Worm (Caenorhabditis elegans) whole organism, L3 larva: ENCODE data around the gene F19G12.9.
A peak's percentile ranks its signal among the peaks of the same experiment; 100 is the strongest.

Experiments used
- ZK546.5 ChIP-seq: sonication (generic microtip); optimal IDR thresholded peaks from 2 replicates; lab custom pipeline; 2017; ENCODE audit warnings: missing biosample characterization, missing genetic modification characterization
- ama-1 ChIP-seq: fragments of 150-350 bp; optimal IDR thresholded peaks from 2 replicates; lab custom pipeline; 2018
- ceh-82 ChIP-seq: fragments of 150-350 bp; optimal IDR thresholded peaks from 2 replicates; lab custom pipeline; 2014; ENCODE audit warnings: missing biosample characterization, missing genetic modification characterization
- ceh-9 ChIP-seq: sonication (generic microtip); optimal IDR thresholded peaks from 2 replicates; lab custom pipeline; 2018; ENCODE audit warnings: missing biosample characterization, missing genetic modification characterization
- egl-27 ChIP-seq: sonication (generic microtip); optimal IDR thresholded peaks from 4 replicates; lab custom pipeline; 2017; ENCODE audit warnings: missing biosample characterization, missing genetic modification reagents, missing genetic modification characterization
- egl-5 ChIP-seq: fragments of 150-350 bp; optimal IDR thresholded peaks from 2 replicates; lab custom pipeline; 2017; ENCODE audit warnings: missing biosample characterization, missing genetic modification reagents, missing genetic modification characterization, inconsistent platforms
- elt-1 ChIP-seq: fragments of 150-350 bp; optimal IDR thresholded peaks from 2 replicates; lab custom pipeline; 2014; ENCODE audit warnings: missing biosample characterization, missing genetic modification characterization
- elt-2 ChIP-seq: sonication (generic microtip); optimal IDR thresholded peaks from 2 replicates; lab custom pipeline; 2016; ENCODE audit warnings: missing genetic modification reagents, mild to moderate bottlenecking, missing genetic modification characterization, missing compliant biosample characterization
- elt-3 ChIP-seq, 3 experiments: fragments of 150-350 bp in 1 of 3; sonication (generic microtip) in 2 of 3; optimal IDR thresholded peaks; 2 replicates in 2 of 3; 4 replicates in 1 of 3; lab custom pipeline; 2014 to 2017; ENCODE audit warnings: missing biosample characterization in 3 of 3, missing genetic modification characterization in 3 of 3
- eor-1 ChIP-seq, 2 experiments: fragments of 150-350 bp; optimal IDR thresholded peaks; 2 replicates each; lab custom pipeline; 2014 to 2018; ENCODE audit warnings: missing biosample characterization in 2 of 2, missing genetic modification characterization in 2 of 2
- fkh-10 ChIP-seq: sonication (generic microtip); optimal IDR thresholded peaks from 2 replicates; lab custom pipeline; 2017; ENCODE audit warnings: missing biosample characterization, missing genetic modification reagents, missing genetic modification characterization
- fos-1 ChIP-seq: fragments of 150-350 bp; optimal IDR thresholded peaks from 2 replicates; lab custom pipeline; 2014; ENCODE audit warnings: missing biosample characterization, missing genetic modification characterization
- jun-1 ChIP-seq: fragments of 150-350 bp; optimal IDR thresholded peaks from 2 replicates; lab custom pipeline; 2014; ENCODE audit warnings: missing biosample characterization, missing genetic modification reagents, missing genetic modification characterization
- lin-39 ChIP-seq: fragments of 150-350 bp; optimal IDR thresholded peaks from 2 replicates; lab custom pipeline; 2018; ENCODE audit warnings: missing biosample characterization, missing genetic modification reagents, missing genetic modification characterization
- lsy-12 ChIP-seq: sonication (generic microtip); optimal IDR thresholded peaks from 2 replicates; lab custom pipeline; 2016; ENCODE audit warnings: mild to moderate bottlenecking, missing genetic modification characterization, missing compliant biosample characterization
- nfya-1 ChIP-seq: sonication (generic microtip); optimal IDR thresholded peaks from 2 replicates; lab custom pipeline; 2017; ENCODE audit warnings: missing genetic modification characterization, mild to moderate bottlenecking, missing compliant biosample characterization, antibody characterized with exemption, moderate library complexity; ENCODE audit not compliant: insufficient read depth
- nhr-12 ChIP-seq: fragments of 150-350 bp; optimal IDR thresholded peaks from 2 replicates; lab custom pipeline; 2014; ENCODE audit warnings: missing biosample characterization, missing genetic modification characterization
- nhr-23 ChIP-seq: fragments of 150-350 bp; optimal IDR thresholded peaks from 2 replicates; lab custom pipeline; 2014; ENCODE audit warnings: missing biosample characterization, missing genetic modification reagents, missing genetic modification characterization
- nhr-28 ChIP-seq: fragments of 150-350 bp; optimal IDR thresholded peaks from 2 replicates; lab custom pipeline; 2014; ENCODE audit warnings: missing biosample characterization, missing genetic modification characterization
- nhr-43 ChIP-seq: sonication (generic microtip); optimal IDR thresholded peaks from 2 replicates; lab custom pipeline; 2016; ENCODE audit warnings: mild to moderate bottlenecking, missing genetic modification characterization, missing compliant biosample characterization; ENCODE audit not compliant: poor library complexity, severe bottlenecking
- nhr-67 ChIP-seq: fragments of 150-350 bp; optimal IDR thresholded peaks from 2 replicates; lab custom pipeline; 2014; ENCODE audit warnings: missing biosample characterization, missing genetic modification characterization
- nhr-76 ChIP-seq: fragments of 150-350 bp; sonication (generic microtip); optimal IDR thresholded peaks from 5 replicates; lab custom pipeline; 2014; ENCODE audit warnings: missing biosample characterization, missing genetic modification characterization
- nhr-77 ChIP-seq: fragments of 150-350 bp; optimal IDR thresholded peaks from 2 replicates; lab custom pipeline; 2014; ENCODE audit warnings: missing biosample characterization, missing genetic modification characterization
- pha-4 ChIP-seq: fragments of 150-350 bp; optimal IDR thresholded peaks from 2 replicates; lab custom pipeline; 2014; ENCODE audit warnings: missing biosample characterization, missing genetic modification reagents, missing genetic modification characterization
- pqm-1 ChIP-seq: fragments of 150-350 bp; optimal IDR thresholded peaks from 2 replicates; lab custom pipeline; 2017; ENCODE audit warnings: missing biosample characterization, missing genetic modification characterization, inconsistent platforms
- snpc-4 ChIP-seq: fragments of 150-350 bp; optimal IDR thresholded peaks from 2 replicates; lab custom pipeline; 2014; ENCODE audit warnings: missing biosample characterization, missing genetic modification characterization
- tbx-2 ChIP-seq: sonication (generic microtip); optimal IDR thresholded peaks from 2 replicates; lab custom pipeline; 2016; ENCODE audit warnings: mild to moderate bottlenecking, missing genetic modification characterization, missing compliant biosample characterization
- unc-39 ChIP-seq: sonication (generic microtip); optimal IDR thresholded peaks from 4 replicates; lab custom pipeline; 2017; ENCODE audit warnings: missing biosample characterization, missing genetic modification characterization
- unc-62 ChIP-seq: fragments of 150-350 bp; sonication (generic microtip); optimal IDR thresholded peaks from 4 replicates; lab custom pipeline; 2014; ENCODE audit warnings: missing biosample characterization, missing genetic modification reagents, missing genetic modification characterization
- zag-1 ChIP-seq: fragments of 150-350 bp; optimal IDR thresholded peaks from 2 replicates; lab custom pipeline; 2014; ENCODE audit warnings: missing biosample characterization, missing genetic modification characterization
- ztf-4 ChIP-seq: fragments of 150-350 bp; optimal IDR thresholded peaks from 2 replicates; lab custom pipeline; 2014; ENCODE audit warnings: missing biosample characterization, missing genetic modification characterization

Gene F19G12.9

DNA sequence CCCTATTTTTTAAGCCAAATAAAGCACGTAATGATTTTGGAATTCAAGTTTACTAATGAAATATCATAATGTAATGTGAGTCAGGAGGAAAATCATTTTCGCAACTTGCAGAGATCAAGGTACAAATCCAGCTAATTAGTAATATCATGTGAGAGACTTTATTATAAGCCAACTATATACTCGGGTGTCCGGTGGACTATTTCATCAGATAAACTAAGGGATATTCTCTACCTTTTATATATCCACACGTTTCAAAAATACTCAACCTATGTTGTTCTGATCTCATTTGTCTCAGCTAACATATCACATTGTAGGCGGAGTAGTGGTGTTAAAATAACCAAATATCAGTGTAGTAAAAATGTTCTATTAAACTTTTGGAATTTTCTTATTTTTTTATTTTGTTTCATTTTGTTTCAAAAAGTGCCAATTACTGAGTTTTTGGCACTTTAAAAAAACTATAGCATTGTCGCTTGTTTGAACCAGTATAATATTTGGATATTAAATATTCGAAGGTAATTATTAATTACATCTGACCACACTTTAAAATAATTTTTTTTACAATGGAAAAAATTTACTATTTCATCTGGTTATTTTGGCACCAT is 29.5 kb upstream of the F19G12.9 start (continued):
- TF ChIP-seq nhr-28 (tag; lab: Kevin White, UChicago) (peak; percentile 70), nhr-12 (tag; lab: Kevin White, UChicago) (no peak), snpc-4 (tag; lab: Kevin White, UChicago) (peak; percentile 86), elt-2 (tag; lab: Kevin White, UChicago) (peak; percentile 70), nhr-76 (tag; lab: Kevin White, UChicago) (peak; percentile 85), ceh-82 (tag; lab: Kevin White, UChicago) (peak; percentile 93), unc-39 (tag; lab: Kevin White, UChicago) (peak; percentile 11), nhr-67 (tag; lab: Kevin White, UChicago) (no peak), nhr-77 (tag; lab: Kevin White, UChicago) (peak; percentile 92)

DNA sequence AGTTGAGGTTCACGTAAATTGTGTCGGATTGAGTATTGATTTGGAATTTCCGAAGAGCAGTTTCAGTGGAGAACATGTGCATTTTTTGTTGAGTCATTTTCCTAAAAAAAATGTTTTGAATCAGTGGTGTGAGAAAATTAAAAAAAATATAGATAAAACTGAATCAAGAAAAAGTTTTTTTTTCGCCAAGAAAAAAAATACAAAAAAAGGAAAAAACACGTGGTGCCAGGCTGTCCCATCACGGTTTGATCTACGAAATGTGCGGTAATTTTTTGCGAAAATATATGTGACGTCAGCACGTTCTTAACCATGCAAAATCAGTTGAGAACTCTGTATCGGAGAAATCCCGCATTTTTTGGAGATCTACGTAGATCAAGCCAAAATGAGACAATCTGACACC is 25.1 kb upstream of the F19G12.9 start, which contains the start of gene F56C3.9:
TSS of gene F56C3.9 (minus strand) at position 101 of the 400 bp plus-strand sequence.
- TF ChIP-seq ZK546.5 (no peak), elt-1 (no peak)
- TF ChIP-seq, all 47 proteins: peak for 0

DNA sequence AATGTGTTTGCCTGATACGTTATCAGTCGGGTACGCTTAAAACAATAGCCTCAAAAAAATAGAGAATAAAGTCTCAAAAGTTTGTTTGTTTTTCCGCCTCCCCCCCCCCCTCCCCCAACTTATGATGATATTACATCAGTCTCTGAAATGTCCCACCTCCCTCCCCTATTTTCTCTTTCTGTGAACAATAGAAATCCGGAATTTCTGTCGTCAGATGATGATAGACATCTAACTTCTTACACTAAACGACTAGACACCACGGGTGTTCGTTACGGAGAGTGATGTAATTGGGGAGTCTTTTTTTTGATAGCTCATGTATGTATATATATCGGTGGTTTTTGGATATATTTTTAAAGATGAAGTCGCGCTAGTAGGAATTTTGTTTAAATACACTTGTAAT is 24.6 kb upstream of the F19G12.9 start:
- TF ChIP-seq nhr-76 (tag; lab: Kevin White, UChicago): no peak
- TF ChIP-seq unc-62: no peak
- peak; percentile 4 for TF ChIP-seq elt-2 (tag; lab: Kevin White, UChicago)
- no peak for TF ChIP-seq unc-39 (tag; lab: Kevin White, UChicago)

DNA sequence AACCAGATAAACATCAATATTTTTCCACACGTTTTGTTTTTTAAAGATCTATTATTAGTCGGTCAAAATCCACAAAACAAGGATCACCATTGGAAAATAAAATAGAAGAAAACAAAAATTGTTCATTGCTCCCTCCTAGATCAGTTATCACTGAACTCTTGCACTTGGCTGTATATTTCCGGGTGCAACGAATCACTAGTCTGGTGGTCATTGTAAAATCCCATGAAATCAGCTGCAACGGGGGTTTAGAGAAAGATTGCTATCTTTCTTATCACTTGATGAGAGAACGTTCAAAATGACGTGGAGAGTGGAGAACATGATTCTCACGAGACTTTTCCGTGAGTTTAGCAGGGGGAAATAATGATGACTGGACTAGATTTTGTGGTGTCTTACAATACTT is 23.2 kb upstream of the F19G12.9 start:
- TF ChIP-seq fkh-10 (GFP tag; lab: Kevin White, UChicago): no peak
- TF ChIP-seq fos-1 (tag; lab: Kevin White, UChicago): no peak
- TF ChIP-seq egl-27 (tag; lab: Kevin White, UChicago): peak; percentile 32
- no peak for TF ChIP-seq zag-1 (tag; lab: Kevin White, UChicago)
- peak in 1 of 3 experiments; percentile 27 for TF ChIP-seq elt-3 (tag; optimal IDR thresholded peaks at IDR 0.05; lab: Kevin White, UChicago)
- peak; percentile 18 for TF ChIP-seq nhr-23
- no peak for TF ChIP-seq ZK546.5
- TF ChIP-seq nfya-1 (tag; lab: Kevin White, UChicago): peak; percentile 14
- TF ChIP-seq egl-5 (tag; lab: Kevin White, UChicago): peak; percentile 65
- TF ChIP-seq lsy-12 (tag; lab: Kevin White, UChicago): no peak
- TF ChIP-seq jun-1: peak; percentile 86
- TF ChIP-seq tbx-2: no peak
- no peak for TF ChIP-seq eor-1 (tag; optimal IDR thresholded peaks at IDR 0.05; lab: Kevin White, UChicago)
- TF ChIP-seq elt-2 (tag; lab: Kevin White, UChicago): no peak
- TF ChIP-seq nhr-43: peak; percentile 74
- peak; percentile 72 for TF ChIP-seq pqm-1 (tag; lab: Kevin White, UChicago)
- no peak for TF ChIP-seq nhr-67 (tag; lab: Kevin White, UChicago)
- no peak for TF ChIP-seq ceh-82 (tag; lab: Kevin White, UChicago)
- TF ChIP-seq, all 47 proteins: peak for 8

DNA sequence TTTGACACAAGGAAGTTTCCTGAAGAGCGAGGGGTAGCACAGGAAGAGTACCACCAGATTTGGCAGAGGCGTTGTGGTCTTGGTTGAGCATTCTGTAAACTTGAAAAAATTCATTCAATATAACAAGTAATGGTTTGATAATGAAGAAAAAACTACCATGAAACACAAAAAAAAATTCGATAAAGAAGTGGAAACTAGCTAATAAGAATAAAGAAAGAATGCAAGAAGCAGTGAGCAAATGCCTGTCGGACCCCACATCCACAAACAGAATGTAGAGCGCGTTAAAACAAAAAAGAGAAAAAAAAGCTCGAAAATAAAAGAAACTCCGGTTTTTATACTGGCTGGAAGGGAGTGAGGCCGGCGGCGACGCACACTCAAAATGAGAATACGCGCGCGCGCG is 21.5 kb upstream of the F19G12.9 start, which contains the start of gene H39E20.1:
TSS of gene H39E20.1 (minus strand) at position 101 of the 400 bp plus-strand sequence.
- TF ChIP-seq egl-5 (tag; lab: Kevin White, UChicago) (no peak), fos-1 (tag; lab: Kevin White, UChicago) (no peak), nhr-67 (tag; lab: Kevin White, UChicago) (no peak), nhr-76 (tag; lab: Kevin White, UChicago) (no peak), ztf-4 (tag; lab: Kevin White, UChicago) (no peak), nhr-43 (no peak), elt-1 (no peak), ceh-9 (tag; lab: Kevin White, UChicago) (no peak)

DNA sequence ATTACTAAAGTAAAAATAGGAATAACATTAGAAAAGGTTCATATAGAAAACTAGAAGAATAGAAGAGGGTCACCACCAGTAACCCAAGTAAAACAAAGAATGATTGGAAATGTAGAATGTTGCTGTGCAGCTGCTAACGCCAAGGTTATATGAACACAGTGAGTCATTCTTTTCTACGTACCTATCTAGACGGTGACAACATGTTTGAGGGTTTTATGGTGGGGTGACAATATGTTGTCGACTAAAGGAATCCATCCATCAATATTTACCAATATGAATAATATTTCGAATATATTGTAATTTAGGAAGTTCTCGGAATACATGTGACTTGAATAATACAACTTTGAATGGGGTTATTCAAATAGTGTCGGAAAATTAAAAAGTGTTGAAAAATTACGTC is 17.8 kb upstream of the F19G12.9 start, which contains the start of gene ZK402.5:
TSS of gene ZK402.5 (minus strand) at position 101 of the 400 bp plus-strand sequence.
- TF ChIP-seq lin-39 (tag; lab: Kevin White, UChicago) (no peak), pha-4 (tag; lab: Kevin White, UChicago) (peak; percentile 28), snpc-4 (tag; lab: Kevin White, UChicago) (no peak), ama-1 (lab: Kevin White, UChicago) (no peak)
